Fruit fly (Drosophila melanogaster): Measurements from ENCODE around the gene mtm.

mtm gene

DNA sequence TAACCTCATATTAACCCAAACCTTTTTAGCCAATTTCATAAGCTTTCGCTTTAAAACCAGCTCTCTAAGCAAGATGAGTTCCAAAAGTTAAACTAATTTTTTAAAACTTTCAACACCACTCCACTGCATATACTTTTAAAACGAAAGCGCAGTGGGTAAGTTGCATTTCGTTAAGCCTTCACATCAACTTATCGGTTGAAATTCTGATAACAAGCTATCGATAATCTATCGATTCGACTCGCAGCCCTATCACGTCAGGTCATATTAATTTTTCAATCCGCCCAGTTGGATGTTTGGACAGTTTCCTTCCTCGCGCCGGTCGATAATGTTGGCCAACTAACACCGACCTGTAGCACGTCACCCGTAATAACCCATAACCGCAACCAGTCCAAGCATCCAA, 50.7 kb downstream of the mtm start, which contains the start of gene ifc (continued):
- no peak for TF ChIP-seq knrl (GFP tag; IDR thresholded peaks at IDR 0.05; ENCODE audit: partially characterized antibody)
- peak; percentile 7 for TF ChIP-seq mirr (GFP tag; optimal IDR thresholded peaks at IDR 0.05)
- TF ChIP-seq sqz (GFP tag; optimal IDR thresholded peaks at IDR 0.05) = no peak
- TF ChIP-seq NC2α (GFP tag; optimal IDR thresholded peaks at IDR 0.05) = no peak
- TF ChIP-seq CG4854 (GFP tag; optimal IDR thresholded peaks at IDR 0.05) = peak; percentile 31
- no peak for TF ChIP-seq ssp (GFP tag; IDR thresholded peaks at IDR 0.05)
- peak in 1 of 3 experiments; percentile 14 for TF ChIP-seq Stat92E (GFP tag; optimal IDR thresholded peaks at IDR 0.05)
- peak; percentile 63 for TF ChIP-seq Dek (tag; optimal IDR thresholded peaks at IDR 0.05)
- peak; percentile 22 for TF ChIP-seq zen (tag; optimal IDR thresholded peaks at IDR 0.05)
- peak; percentile 93 for TF ChIP-seq Lhr (GFP tag; optimal IDR thresholded peaks at IDR 0.05)
- TF ChIP-seq mam (GFP tag; optimal IDR thresholded peaks at IDR 0.05) = peak; percentile 77
- TF ChIP-seq CG8089 (GFP tag; optimal IDR thresholded peaks at IDR 0.05) = peak; percentile 53
- no peak for TF ChIP-seq Blimp-1 (GFP tag; optimal IDR thresholded peaks at IDR 0.05)
- TF ChIP-seq Doc3 (GFP tag; IDR thresholded peaks at IDR 0.05; ENCODE audit: partially characterized antibody) = no peak
- peak; percentile 69 for TF ChIP-seq HmgD (GFP tag; optimal IDR thresholded peaks at IDR 0.05)
- peak; percentile 94 for TF ChIP-seq Med (GFP tag)
- peak; percentile 95 for TF ChIP-seq Ets65A (GFP tag)
- no peak for TF ChIP-seq emc (GFP tag; optimal IDR thresholded peaks at IDR 0.05)
- peak; percentile 39 for TF ChIP-seq Bdp1 (GFP tag; optimal IDR thresholded peaks at IDR 0.05)
- peak; percentile 86 for TF ChIP-seq CG12659 (GFP tag; optimal IDR thresholded peaks at IDR 0.05)
- no peak for TF ChIP-seq abd-A (tag; optimal IDR thresholded peaks at IDR 0.05)
- TF ChIP-seq CG31441 (GFP tag; IDR thresholded peaks at IDR 0.05) = no peak
- TF ChIP-seq trem (tag; optimal IDR thresholded peaks at IDR 0.05) = peak; percentile 86
- no peak for TF ChIP-seq BtbVII (GFP tag; optimal IDR thresholded peaks at IDR 0.05)
- TF ChIP-seq onecut (GFP tag; IDR thresholded peaks at IDR 0.05) = no peak; the same call in none of the 2 replicates
- TF ChIP-seq kni (GFP tag; optimal IDR thresholded peaks at IDR 0.05) = no peak
- no peak for TF ChIP-seq Ada2b (GFP tag; IDR thresholded peaks at IDR 0.05)
- no peak for TF ChIP-seq CG15073 (GFP tag; optimal IDR thresholded peaks at IDR 0.05)
- no peak for TF ChIP-seq crol (GFP tag; IDR thresholded peaks at IDR 0.05)
- TF ChIP-seq E2f1 (GFP tag; IDR thresholded peaks at IDR 0.05) = no peak
- no peak for TF ChIP-seq Dip2 (GFP tag; IDR thresholded peaks at IDR 0.05)
- no peak for TF ChIP-seq CG11247 (GFP tag; IDR thresholded peaks at IDR 0.05)
- no peak for TF ChIP-seq CG3847 (GFP tag; IDR thresholded peaks at IDR 0.05)
- TF ChIP-seq Pdp1 (GFP tag; optimal IDR thresholded peaks at IDR 0.05) = peak; percentile 68 to 72
- peak in 1 of 2 experiments; percentile 21 for TF ChIP-seq Hr51 (GFP tag; optimal IDR thresholded peaks at IDR 0.05)
- peak in 1 of 2 experiments; percentile 59 for TF ChIP-seq Hr78 (GFP tag; optimal IDR thresholded peaks at IDR 0.05)
- peak in 1 of 2 experiments; percentile 42 for TF ChIP-seq bsh (GFP tag; optimal IDR thresholded peaks at IDR 0.05)
- TF ChIP-seq hb (GFP tag; IDR thresholded peaks at IDR 0.05; ENCODE audit: partially characterized antibody) = no peak
- peak; percentile 54 for TF ChIP-seq CG9727 (GFP tag; optimal IDR thresholded peaks at IDR 0.05)
- peak; percentile 42 for TF ChIP-seq CG10654 (GFP tag; optimal IDR thresholded peaks at IDR 0.05)
- TF ChIP-seq Mrtf (GFP tag; IDR thresholded peaks at IDR 0.05) = no peak
- TF ChIP-seq Usf (GFP tag; optimal IDR thresholded peaks at IDR 0.05) = no peak
- TF ChIP-seq CG10147 (GFP tag; optimal IDR thresholded peaks at IDR 0.05) = no peak
- no peak for TF ChIP-seq tll (GFP tag; optimal IDR thresholded peaks at IDR 0.05)
- no peak for TF ChIP-seq CG4404 (GFP tag; IDR thresholded peaks at IDR 0.05)
- TF ChIP-seq HLH3B (GFP tag; IDR thresholded peaks at IDR 0.05) = no peak
- no peak for TF ChIP-seq ara (GFP tag; IDR thresholded peaks at IDR 0.05)
- no peak for TF ChIP-seq TFAM (GFP tag; optimal IDR thresholded peaks at IDR 0.05)
- TF ChIP-seq CG7928 (GFP tag; optimal IDR thresholded peaks at IDR 0.05) = peak; percentile 98
- peak; percentile 37 for TF ChIP-seq CG12155 (GFP tag; optimal IDR thresholded peaks at IDR 0.05)

Measured in whole organism, embryonic.